Worm (Caenorhabditis elegans) whole organism, L1 larva: ENCODE data around the gene cyp-14A1.

Experiments
- F16B12.6 ChIP-seq: fragments of 150-350 bp; optimal IDR thresholded peaks from 2 replicates; lab custom pipeline; 2014; ENCODE audit warnings: missing biosample characterization, missing genetic modification characterization
- dpl-1 ChIP-seq, 3 experiments: fragments of 150-350 bp in 2 of 3; sonication (generic microtip) in 1 of 3; optimal IDR thresholded peaks; 2 replicates each; lab custom pipeline; 2014 to 2017; ENCODE audit warnings: missing biosample characterization in 3 of 3, missing genetic modification characterization in 3 of 3, missing genetic modification reagents in 3 of 3
- elt-2 ChIP-seq: sonication (generic microtip); optimal IDR thresholded peaks from 2 replicates; lab custom pipeline; 2016; ENCODE audit warnings: missing genetic modification characterization, mild to moderate bottlenecking, inconsistent platforms, missing compliant biosample characterization, missing genetic modification reagents
- fos-1 ChIP-seq: fragments of 150-350 bp; optimal IDR thresholded peaks from 2 replicates; lab custom pipeline; 2014; ENCODE audit warnings: missing biosample characterization, missing genetic modification characterization
- mdl-1 ChIP-seq, 2 experiments: fragments of 150-350 bp; optimal IDR thresholded peaks; 2 replicates each; lab custom pipeline; 2014 to 2017; ENCODE audit warnings: missing biosample characterization in 2 of 2, missing genetic modification characterization in 2 of 2, inconsistent platforms in 1 of 2
- mep-1 ChIP-seq: fragments of 150-350 bp; optimal IDR thresholded peaks from 2 replicates; lab custom pipeline; 2014; ENCODE audit warnings: missing biosample characterization, missing genetic modification characterization
- nhr-12 ChIP-seq: sonication (generic microtip); optimal IDR thresholded peaks from 2 replicates; lab custom pipeline; 2017; ENCODE audit warnings: missing biosample characterization, missing genetic modification characterization
- skn-1 ChIP-seq: fragments of 150-350 bp; optimal IDR thresholded peaks from 2 replicates; lab custom pipeline; 2014; ENCODE audit warnings: missing biosample characterization, missing genetic modification characterization
- zag-1 ChIP-seq: fragments of 150-350 bp; optimal IDR thresholded peaks from 2 replicates; lab custom pipeline; 2014; ENCODE audit warnings: missing biosample characterization, missing genetic modification characterization
- ztf-11 ChIP-seq, 2 experiments: sonication (generic microtip); optimal IDR thresholded peaks; 2 replicates each; lab custom pipeline; 2016 to 2017; ENCODE audit warnings: missing genetic modification characterization in 2 of 2, missing biosample characterization in 1 of 2, missing compliant biosample characterization in 1 of 2
- ztf-4 ChIP-seq: fragments of 150-350 bp; optimal IDR thresholded peaks from 2 replicates; lab custom pipeline; 2014; ENCODE audit warnings: missing biosample characterization, missing genetic modification characterization

ce11 chrX:13311641-13312423 lies 44.7 kb upstream of the cyp-14A1 start, which contains the start of gene F46G10.1:
- no peak for TF ChIP-seq mdl-1 (tag; optimal IDR thresholded peaks at IDR 0.05; lab: Kevin White, UChicago)
- TF ChIP-seq zag-1 (tag; lab: Kevin White, UChicago), result no peak
- TF ChIP-seq ztf-11 (tag; optimal IDR thresholded peaks at IDR 0.05; lab: Kevin White, UChicago), result no peak
- no peak for TF ChIP-seq ztf-4 (tag; lab: Kevin White, UChicago)
- no peak for TF ChIP-seq mep-1 (tag; lab: Kevin White, UChicago)
- TF ChIP-seq nhr-12 (tag; lab: Kevin White, UChicago), result no peak
- TF ChIP-seq elt-2 (tag; lab: Kevin White, UChicago), result peak; percentile 55
- no peak for TF ChIP-seq F16B12.6
- TF ChIP-seq dpl-1 (GFP tag; optimal IDR thresholded peaks at IDR 0.05; lab: Kevin White, UChicago), result no peak
- no peak for TF ChIP-seq fos-1 (tag; lab: Kevin White, UChicago)
- TF ChIP-seq skn-1, result no peak
